Fruit fly (Drosophila melanogaster): ENCODE results near the gene Nmd3.

Nmd3 gene

dm6 chrX:2135868-2136787, 48.3 kb downstream of the Nmd3 start (continued):
- TF ChIP-seq HHEX (GFP tag; optimal IDR thresholded peaks at IDR 0.05) (no peak), luna (GFP tag; optimal IDR thresholded peaks at IDR 0.05) (no peak), stwl (tag; optimal IDR thresholded peaks at IDR 0.05) (no peak), CG4730 (GFP tag; IDR thresholded peaks at IDR 0.05) (peak; percentile 54; the same call in 1 of the 2 replicates), ssp (GFP tag; IDR thresholded peaks at IDR 0.05) (peak; percentile 41; the same call in 1 of the 2 replicates), CG17186 (GFP tag; optimal IDR thresholded peaks at IDR 0.05) (no peak), stc (GFP tag; IDR thresholded peaks at IDR 0.05) (no peak; the same call in 1 of the 2 replicates), CG11696 (GFP tag; IDR thresholded peaks at IDR 0.05) (no peak), CG11723 (GFP tag; optimal IDR thresholded peaks at IDR 0.05) (no peak), CG1602 (GFP tag; optimal IDR thresholded peaks at IDR 0.05) (no peak), CG15479 (GFP tag; optimal IDR thresholded peaks at IDR 0.05) (no peak), Camta (GFP tag; optimal IDR thresholded peaks at IDR 0.05) (no peak), lmd (GFP tag; IDR thresholded peaks at IDR 0.05) (peak; percentile 62), fd3F (GFP tag; optimal IDR thresholded peaks at IDR 0.05) (no peak), Oaz (GFP tag; IDR thresholded peaks at IDR 0.05) (no peak), h (optimal IDR thresholded peaks at IDR 0.05) (no peak), CG17568 (GFP tag; optimal IDR thresholded peaks at IDR 0.05) (no peak), Elba2 (GFP tag; optimal IDR thresholded peaks at IDR 0.05) (no peak), CG1603 (tag; optimal IDR thresholded peaks at IDR 0.05) (peak; percentile 47), repo (GFP tag; optimal IDR thresholded peaks at IDR 0.05) (no peak), CG11456 (GFP tag; IDR thresholded peaks at IDR 0.05) (peak; percentile 15; the same call in 1 of the 3 replicates), kay (GFP tag; optimal IDR thresholded peaks at IDR 0.05) (no peak), CG4424 (GFP tag; optimal IDR thresholded peaks at IDR 0.05) (peak; percentile 48), Deaf1 (tag; optimal IDR thresholded peaks at IDR 0.05) (no peak), CG2129 (GFP tag; IDR thresholded peaks at IDR 0.05; ENCODE audit: partially characterized antibody) (no peak), PHDP (tag; optimal IDR thresholded peaks at IDR 0.05) (no peak), CG11093 (GFP tag; IDR thresholded peaks at IDR 0.05) (0 out of 3 replicates have a peak, but pooled peaks have one; percentile 45), CG11247 (GFP tag; IDR thresholded peaks at IDR 0.05) (peak; percentile 43), Lhr (GFP tag; optimal IDR thresholded peaks at IDR 0.05) (no peak), pita (GFP tag; optimal IDR thresholded peaks at IDR 0.05) (no peak), exex (tag; optimal IDR thresholded peaks at IDR 0.05) (peak; percentile 28), CG10267 (tag; optimal IDR thresholded peaks at IDR 0.05) (no peak), Bteb2 (GFP tag; optimal IDR thresholded peaks at IDR 0.05) (no peak), ato (GFP tag; IDR thresholded peaks at IDR 0.05; ENCODE audit: partially characterized antibody) (no peak), CG42726 (GFP tag; IDR thresholded peaks at IDR 0.05; ENCODE audit: partially characterized antibody) (no peak), fd96Cb (tag; optimal IDR thresholded peaks at IDR 0.05) (peak; percentile 23), CG4617 (GFP tag; optimal IDR thresholded peaks at IDR 0.05; ENCODE audit: borderline replicate concordance) (peak; percentile 1), nom (GFP tag; optimal IDR thresholded peaks at IDR 0.05) (no peak), CG6683 (GFP tag; optimal IDR thresholded peaks at IDR 0.05) (no peak), nerfin-1 (tag; optimal IDR thresholded peaks at IDR 0.05) (no peak), Hand (GFP tag; optimal IDR thresholded peaks at IDR 0.05) (no peak), mam (GFP tag; optimal IDR thresholded peaks at IDR 0.05) (peak; percentile 30), trh (GFP tag; optimal IDR thresholded peaks at IDR 0.05) (no peak), CG30403 (GFP tag; optimal IDR thresholded peaks at IDR 0.05) (peak; percentile 56), ftz-f1 (GFP tag; optimal IDR thresholded peaks at IDR 0.05) (no peak), lilli (GFP tag; optimal IDR thresholded peaks at IDR 0.05) (peak; percentile 39), slbo (GFP tag; IDR thresholded peaks at IDR 0.05) (peak; percentile 54), zen (tag; optimal IDR thresholded peaks at IDR 0.05) (no peak)

Data from whole organism, embryonic.